Fruit fly (Drosophila melanogaster) whole organism, embryonic: ENCODE data around the gene Chpf.
A peak's percentile ranks its signal among the peaks of the same experiment; 100 is the strongest.

Experiments
- Bdp1 ChIP-seq: fragments of 200-800 bp; sonication (Bioruptor generic); optimal IDR thresholded peaks from 3 replicates; lab custom pipeline; 2016; ENCODE audit warnings: missing biosample characterization, missing genetic modification characterization
- CG1024 ChIP-seq: fragments of 200-800 bp; sonication (Bioruptor generic); IDR thresholded peaks from 2 replicates; pipeline ENCODE4 v1.3.6; 2022; ENCODE audit warnings: missing biosample characterization, missing genetic modification characterization
- CG11247 ChIP-seq: fragments of 200-800 bp; sonication (Bioruptor generic); IDR thresholded peaks from 2 replicates; pipeline ENCODE4 v1.3.6; 2022; ENCODE audit warnings: missing biosample characterization, missing genetic modification characterization
- CG12155 ChIP-seq: fragments of 200-800 bp; sonication (Bioruptor generic); optimal IDR thresholded peaks from 3 replicates; lab custom pipeline; 2016; ENCODE audit warnings: missing biosample characterization, missing genetic modification characterization
- CG12744 ChIP-seq: fragments of 200-800 bp; sonication (Bioruptor generic); optimal IDR thresholded peaks from 2 replicates; lab custom pipeline; 2016; ENCODE audit warnings: missing biosample characterization, missing genetic modification characterization
- CG14050 ChIP-seq: fragments of 200-800 bp; sonication (Bioruptor generic); IDR thresholded peaks from 3 replicates; pipeline ENCODE4 v1.3.6; 2022; ENCODE audit warnings: missing biosample characterization, missing genetic modification characterization
- CG14860 ChIP-seq: fragments of 200-800 bp; sonication (Bioruptor generic); IDR thresholded peaks from 3 replicates; pipeline ENCODE4 v1.3.6; 2022; ENCODE audit warnings: missing biosample characterization, missing genetic modification characterization; ENCODE audit not compliant: partially characterized antibody
- CG15514 ChIP-seq: fragments of 200-800 bp; sonication (Bioruptor generic); optimal IDR thresholded peaks from 3 replicates; lab custom pipeline; 2017; ENCODE audit warnings: missing biosample characterization, missing genetic modification characterization, mild to moderate bottlenecking, moderate library complexity, missing genetic modification reagents
- CG15696 ChIP-seq: fragments of 200-800 bp; sonication (Bioruptor generic); optimal IDR thresholded peaks from 2 replicates; lab custom pipeline; 2019; ENCODE audit warnings: missing biosample characterization, mild to moderate bottlenecking, missing genetic modification characterization, moderate library complexity
- CG17829 ChIP-seq: fragments of 200-800 bp; optimal IDR thresholded peaks from 2 replicates; lab custom pipeline; 2019; ENCODE audit warnings: missing biosample characterization, mild to moderate bottlenecking, missing genetic modification characterization, moderate library complexity
- CG18764 ChIP-seq: fragments of 200-800 bp; sonication (Bioruptor generic); optimal IDR thresholded peaks from 3 replicates; lab custom pipeline; 2016; ENCODE audit warnings: missing biosample characterization, missing genetic modification characterization
- CG2120 ChIP-seq: fragments of 200-800 bp; sonication (Bioruptor generic); optimal IDR thresholded peaks from 3 replicates; lab custom pipeline; 2016; ENCODE audit warnings: missing biosample characterization, missing genetic modification characterization
- CG3065 ChIP-seq: fragments of 200-800 bp; sonication (Bioruptor generic); optimal IDR thresholded peaks from 2 replicates; lab custom pipeline; 2016; ENCODE audit warnings: missing biosample characterization, missing genetic modification characterization
- CG31365 ChIP-seq: fragments of 200-800 bp; sonication (Bioruptor generic); optimal IDR thresholded peaks from 2 replicates; lab custom pipeline; 2018; ENCODE audit warnings: missing biosample characterization, mild to moderate bottlenecking, missing genetic modification characterization
- CG32532 ChIP-seq: fragments of 200-800 bp; sonication (Bioruptor generic); IDR thresholded peaks from 2 replicates; pipeline ENCODE4 v1.3.6; 2022; ENCODE audit warnings: missing biosample characterization, missing genetic modification characterization
- CG32772 ChIP-seq: fragments of 200-800 bp; sonication (Bioruptor generic); IDR thresholded peaks from 2 replicates; pipeline ENCODE4 v1.3.6; 2022; ENCODE audit warnings: missing biosample characterization, missing genetic modification characterization
- CG33557 ChIP-seq: fragments of 200-800 bp; sonication (Bioruptor generic); optimal IDR thresholded peaks from 2 replicates; lab custom pipeline; 2019; ENCODE audit warnings: missing biosample characterization, mild to moderate bottlenecking, missing genetic modification characterization, moderate library complexity
- CG3726 ChIP-seq: fragments of 200-800 bp; sonication (Bioruptor generic); IDR thresholded peaks from 3 replicates; pipeline ENCODE4, ENCODE4 v1.3.6; 2022; ENCODE audit warnings: missing biosample characterization, missing genetic modification characterization
- CG3847 ChIP-seq: fragments of 200-800 bp; sonication (Bioruptor generic); IDR thresholded peaks from 2 replicates; pipeline ENCODE4 v1.3.6; 2022; ENCODE audit warnings: missing biosample characterization, missing genetic modification characterization
- CG4282 ChIP-seq: fragments of 200-800 bp; sonication (Bioruptor generic); optimal IDR thresholded peaks from 2 replicates; lab custom pipeline; 2016; ENCODE audit warnings: missing biosample characterization, missing genetic modification characterization
- CG6689 ChIP-seq: fragments of 200-800 bp; sonication (Bioruptor generic); IDR thresholded peaks from 2 replicates; pipeline ENCODE4 v1.3.6; 2022; ENCODE audit warnings: missing biosample characterization, missing genetic modification characterization
- CG6854 ChIP-seq: fragments of 200-800 bp; sonication (Bioruptor generic); optimal IDR thresholded peaks from 3 replicates; lab custom pipeline; 2017; ENCODE audit warnings: missing biosample characterization, mild to moderate bottlenecking, missing genetic modification characterization
- CG7357 ChIP-seq: fragments of 200-800 bp; sonication (Bioruptor generic); IDR thresholded peaks from 3 replicates; pipeline ENCODE4 v1.3.6; 2022; ENCODE audit warnings: missing biosample characterization, missing genetic modification characterization
- CG8089 ChIP-seq: fragments of 200-800 bp; sonication (Bioruptor generic); optimal IDR thresholded peaks from 3 replicates; lab custom pipeline; 2016; ENCODE audit warnings: missing biosample characterization, missing genetic modification characterization
- Ets97D ChIP-seq: fragments of 200-800 bp; sonication (Bioruptor generic); optimal IDR thresholded peaks from 3 replicates; lab custom pipeline; 2016; ENCODE audit warnings: missing biosample characterization, missing genetic modification characterization
- Gsc ChIP-seq: fragments of 200-800 bp; sonication (Bioruptor generic); IDR thresholded peaks from 2 replicates; pipeline ENCODE4 v1.3.6; 2022; ENCODE audit warnings: missing biosample characterization, missing genetic modification characterization
- Gug ChIP-seq: fragments of 200-800 bp; sonication (Bioruptor generic); IDR thresholded peaks from 4 replicates; pipeline ENCODE4 v1.3.6; 2022; ENCODE audit warnings: missing biosample characterization, missing genetic modification characterization
- Hey ChIP-seq: fragments of 200-800 bp; sonication (Bioruptor generic); optimal IDR thresholded peaks from 3 replicates; lab custom pipeline; 2018; ENCODE audit warnings: missing biosample characterization, mild to moderate bottlenecking, missing genetic modification characterization
- HmgD ChIP-seq: fragments of 200-800 bp; sonication (Bioruptor generic); optimal IDR thresholded peaks from 3 replicates; lab custom pipeline; 2016; ENCODE audit warnings: missing biosample characterization, missing genetic modification characterization
- Jarid2 ChIP-seq: fragments of 200-800 bp; sonication (Bioruptor generic); optimal IDR thresholded peaks from 3 replicates; lab custom pipeline; 2017; ENCODE audit warnings: mild to moderate bottlenecking, missing biosample characterization, missing genetic modification reagents, missing genetic modification characterization
- MBD-R2 ChIP-seq: fragments of 200-800 bp; sonication (Bioruptor generic); IDR thresholded peaks from 2 replicates; pipeline ENCODE4 v1.3.6; 2022; ENCODE audit warnings: missing biosample characterization, missing genetic modification characterization
- Max ChIP-seq: fragments of 200-800 bp; sonication (Bioruptor generic); optimal IDR thresholded peaks from 2 replicates; lab custom pipeline; 2016; ENCODE audit warnings: missing biosample characterization, mild to moderate bottlenecking, missing genetic modification characterization
- Ptx1 ChIP-seq: fragments of 200-800 bp; sonication (Bioruptor generic); IDR thresholded peaks from 2 replicates; pipeline ENCODE4 v1.3.6; 2022; ENCODE audit warnings: missing biosample characterization, missing genetic modification characterization
- Scr ChIP-seq: fragments of 200-800 bp; sonication (Bioruptor generic); IDR thresholded peaks from 2 replicates; pipeline ENCODE4 v1.3.6; 2022; ENCODE audit warnings: missing biosample characterization, missing genetic modification characterization; ENCODE audit not compliant: partially characterized antibody
- bbx ChIP-seq: fragments of 200-800 bp; sonication (Bioruptor generic); IDR thresholded peaks from 2 replicates; pipeline ENCODE4 v1.3.6; 2022; ENCODE audit warnings: missing biosample characterization, missing genetic modification characterization; ENCODE audit not compliant: partially characterized antibody
- cg ChIP-seq: fragments of 200-800 bp; sonication (Bioruptor generic); optimal IDR thresholded peaks from 3 replicates; lab custom pipeline; 2019; ENCODE audit warnings: missing biosample characterization, mild to moderate bottlenecking, missing genetic modification characterization, moderate library complexity
- chm ChIP-seq: fragments of 200-800 bp; sonication (Bioruptor generic); IDR thresholded peaks from 2 replicates; pipeline ENCODE4 v1.3.6; 2022; ENCODE audit warnings: missing biosample characterization, missing genetic modification characterization
- chn ChIP-seq: fragments of 200-800 bp; sonication (Bioruptor generic); optimal IDR thresholded peaks from 2 replicates; lab custom pipeline; 2016; ENCODE audit warnings: missing biosample characterization, missing genetic modification characterization
- dati ChIP-seq: fragments of 200-800 bp; sonication (Bioruptor generic); IDR thresholded peaks from 2 replicates; pipeline ENCODE4 v1.3.6; 2022; ENCODE audit warnings: missing biosample characterization, missing genetic modification characterization
- fd3F ChIP-seq: fragments of 200-800 bp; sonication (Bioruptor generic); optimal IDR thresholded peaks from 2 replicates; lab custom pipeline; 2018; ENCODE audit warnings: missing biosample characterization, mild to moderate bottlenecking, missing genetic modification characterization, moderate library complexity
- gcm ChIP-seq: fragments of 200-800 bp; sonication (Bioruptor generic); optimal IDR thresholded peaks from 2 replicates; lab custom pipeline; 2019; ENCODE audit warnings: missing biosample characterization, mild to moderate bottlenecking, missing genetic modification characterization, moderate library complexity
- hkb ChIP-seq, 2 experiments: fragments of 200-800 bp in 1 of 2; fragments of >200 bp in 1 of 2; sonication (Bioruptor generic) in 1 of 2; IDR thresholded peaks in 1 of 2; optimal IDR thresholded peaks in 1 of 2; 2 replicates each; pipeline versions ENCODE4 v1.3.6 to Lab custom; 2017 to 2022; ENCODE audit warnings: missing biosample characterization in 1 of 2, missing genetic modification characterization in 1 of 2
- ind ChIP-seq: fragments of 200-800 bp; sonication (Bioruptor generic); optimal IDR thresholded peaks from 3 replicates; lab custom pipeline; 2016; ENCODE audit warnings: missing biosample characterization, missing genetic modification characterization
- pan ChIP-seq, 4 experiments: fragments of >200 bp in 3 of 4; fragments of 200-800 bp in 1 of 4; sonication (Bioruptor generic) in 1 of 4; optimal IDR thresholded peaks in 3 of 4; IDR thresholded peaks in 1 of 4; 2 replicates each; pipeline versions ENCODE4 v1.3.6 to Lab custom; 2017 to 2022; ENCODE audit warnings: missing biosample characterization in 2 of 4, missing genetic modification characterization in 2 of 4, mixed read lengths in 1 of 4
- row ChIP-seq: fragments of 200-800 bp; sonication (Bioruptor generic); IDR thresholded peaks from 3 replicates; pipeline ENCODE4 v1.3.6; 2022; ENCODE audit warnings: missing biosample characterization, missing genetic modification characterization
- slou ChIP-seq: fragments of 200-800 bp; sonication (Bioruptor generic); optimal IDR thresholded peaks from 3 replicates; lab custom pipeline; 2016; ENCODE audit warnings: missing biosample characterization, missing genetic modification characterization
- sna ChIP-seq: fragments of 200-800 bp; sonication (Bioruptor generic); IDR thresholded peaks from 2 replicates; pipeline ENCODE4 v1.3.6; 2022; ENCODE audit warnings: missing biosample characterization, missing genetic modification characterization; ENCODE audit not compliant: partially characterized antibody
- sob ChIP-seq: fragments of 200-800 bp; sonication (Bioruptor generic); IDR thresholded peaks from 2 replicates; pipeline ENCODE4 v1.3.6; 2022; ENCODE audit warnings: missing biosample characterization, missing genetic modification characterization
- usp ChIP-seq: fragments of >200 bp; optimal IDR thresholded peaks from 2 replicates; lab custom pipeline; 2017; ENCODE audit warnings: missing biosample characterization, missing genetic modification characterization
- wdn ChIP-seq: fragments of 200-800 bp; sonication (Bioruptor generic); IDR thresholded peaks from 2 replicates; pipeline ENCODE4 v1.3.6; 2022; ENCODE audit warnings: missing biosample characterization, missing genetic modification characterization

The Chpf gene

dm6 chrX:13159481-13159880 lies 47.2 kb upstream of the Chpf start, which contains the start of the genes Bap60 and CG12096 (continued):
- TF ChIP-seq Scr, result peak; percentile 97
- peak; percentile 95 for TF ChIP-seq sna (GFP tag; lab: Robert Waterston, UW)
- TF ChIP-seq CG3065 (GFP tag; lab: Kevin White, UChicago), result peak; percentile 44
- TF ChIP-seq slou (GFP tag; lab: Kevin White, UChicago), result peak; percentile 46
- no peak for TF ChIP-seq chm (GFP tag; lab: Robert Waterston, UW)
- peak; percentile 39; the same call in 1 of the 3 replicates for TF ChIP-seq CG14050
- peak; percentile 79 for TF ChIP-seq ind (GFP tag; lab: Kevin White, UChicago)
- TF ChIP-seq Gsc (GFP tag; lab: Robert Waterston, UW), result 0 out of 2 replicates have a peak, but pooled peaks have one; percentile 8
- peak; percentile 73 for TF ChIP-seq CG12155 (GFP tag; lab: Kevin White, UChicago)
- peak; percentile 94 for TF ChIP-seq CG14860 (GFP tag; lab: Robert Waterston, UW)
- TF ChIP-seq row, result peak; percentile 93
- no peak for TF ChIP-seq CG3726 (GFP tag; lab: Robert Waterston, UW)
- TF ChIP-seq CG31365 (tag; lab: Kevin White, UChicago), result peak; percentile 13
- peak; percentile 78 for TF ChIP-seq CG15696 (tag; lab: Kevin White, UChicago)
- peak; percentile 55 for TF ChIP-seq chn (GFP tag; lab: Kevin White, UChicago)
- peak; percentile 62 for TF ChIP-seq CG32532 (GFP tag; lab: Robert Waterston, UW)
- peak; percentile 75 for TF ChIP-seq bbx
- TF ChIP-seq Ptx1, result peak; percentile 76
- peak; percentile 59; the same call in 2 of the 4 replicates for TF ChIP-seq Gug (GFP tag; lab: Robert Waterston, UW)
- peak; percentile 9 for TF ChIP-seq Jarid2 (GFP tag; lab: Kevin White, UChicago)
- TF ChIP-seq usp (GFP tag; lab: Kevin White, UChicago), result no peak
- TF ChIP-seq CG1024 (GFP tag; lab: Robert Waterston, UW), result no peak
- TF ChIP-seq CG3847 (GFP tag; lab: Robert Waterston, UW), result peak; percentile 65
- TF ChIP-seq fd3F (GFP tag; lab: Kevin White, UChicago), result peak; percentile 51
- TF ChIP-seq gcm, result peak; percentile 27
- 0 out of 2 replicates have a peak, but pooled peaks have one; percentile 26 for TF ChIP-seq wdn
- TF ChIP-seq CG17829 (tag; lab: Kevin White, UChicago), result peak; percentile 79
- TF ChIP-seq CG32772 (GFP tag; lab: Robert Waterston, UW), result 0 out of 2 replicates have a peak, but pooled peaks have one; percentile 16
- peak; percentile 63 for TF ChIP-seq Max (GFP tag; lab: Kevin White, UChicago)
- peak; percentile 68 for TF ChIP-seq CG15514 (GFP tag; lab: Kevin White, UChicago)
- TF ChIP-seq CG11247, result peak; percentile 53; the same call in 1 of the 2 replicates
- TF ChIP-seq CG6689, result peak; percentile 68
- peak; percentile 84 for TF ChIP-seq HmgD (GFP tag; lab: Kevin White, UChicago)
- no peak for TF ChIP-seq CG6854
- peak; percentile 43 for TF ChIP-seq Bdp1 (GFP tag; lab: Kevin White, UChicago)
- peak; percentile 65 for TF ChIP-seq cg
- TF ChIP-seq CG2120 (GFP tag; lab: Kevin White, UChicago), result peak; percentile 90
- no peak for TF ChIP-seq Hey (tag; lab: Kevin White, UChicago)
- peak; percentile 66; the same call in 1 of the 2 replicates for TF ChIP-seq sob (GFP tag; lab: Robert Waterston, UW)
- peak; percentile 55 for TF ChIP-seq CG8089 (GFP tag; lab: Kevin White, UChicago)
- peak; percentile 68 for TF ChIP-seq CG12744
- TF ChIP-seq CG18764, result peak; percentile 46
- TF ChIP-seq CG33557 (GFP tag; lab: Kevin White, UChicago), result peak; percentile 68
- TF ChIP-seq CG7357 (GFP tag; lab: Robert Waterston, UW), result peak; percentile 40; the same call in 2 of the 3 replicates
- TF ChIP-seq dati (GFP tag; lab: Robert Waterston, UW), result no peak
- TF ChIP-seq pan (optimal IDR thresholded peaks at IDR 0.05; lab: Kevin White, UChicago), result no peak
- TF ChIP-seq pan (GFP tag; optimal IDR thresholded peaks at IDR 0.05 in 1 of 2, IDR thresholded peaks at IDR 0.05 in 1 of 2), result peak in 1 of 2 experiments; percentile 37
- TF ChIP-seq Ets97D, result peak; percentile 87
- TF ChIP-seq CG4282 (GFP tag; lab: Kevin White, UChicago), result peak; percentile 0
- TF ChIP-seq MBD-R2, result peak; percentile 79
- peak; percentile 31 for TF ChIP-seq hkb (optimal IDR thresholded peaks at IDR 0.05; lab: Kevin White, UChicago)
- TF ChIP-seq hkb (GFP tag; IDR thresholded peaks at IDR 0.05; lab: Robert Waterston, UW), result no peak
